Worm (Caenorhabditis elegans): ENCODE measurements around the gene R09H10.5.

ce11 chrIV:10620811-10621210 lies 7.8 kb downstream of the R09H10.5 start, which contains the start of gene R09H10.7:
- TF ChIP-seq sea-1 (GFP tag; conservative IDR thresholded peaks at IDR 0.05) (no peak), ama-1 (optimal IDR thresholded peaks at IDR 0.05) (no peak), hmbx-1 (tag; optimal IDR thresholded peaks at IDR 0.05) (no peak), ets-7 (tag; optimal IDR thresholded peaks at IDR 0.05) (no peak), ceh-13 (GFP tag; optimal IDR thresholded peaks at IDR 0.05) (no peak), tbx-37 (GFP tag; conservative IDR thresholded peaks at IDR 0.05) (no peak), hnd-1 (tag; optimal IDR thresholded peaks at IDR 0.05) (no peak), pes-1 (GFP tag; IDR thresholded peaks at IDR 0.05) (no peak), B0310.2 (tag; optimal IDR thresholded peaks at IDR 0.05) (no peak), flt-1 (GFP tag; IDR thresholded peaks at IDR 0.05) (no peak), tbx-11 (GFP tag; IDR thresholded peaks at IDR 0.05) (no peak), hmg-4 (GFP tag; optimal IDR thresholded peaks at IDR 0.05) (no peak)
